Worm (Caenorhabditis elegans): ENCODE data around the gene C02E7.7.
"Not testable (repeated sequence)": the region's sequence is repeated elsewhere in the genome, so short reads cannot be mapped to it uniquely, and the experiment has no call there.

The C02E7.7 gene

DNA sequence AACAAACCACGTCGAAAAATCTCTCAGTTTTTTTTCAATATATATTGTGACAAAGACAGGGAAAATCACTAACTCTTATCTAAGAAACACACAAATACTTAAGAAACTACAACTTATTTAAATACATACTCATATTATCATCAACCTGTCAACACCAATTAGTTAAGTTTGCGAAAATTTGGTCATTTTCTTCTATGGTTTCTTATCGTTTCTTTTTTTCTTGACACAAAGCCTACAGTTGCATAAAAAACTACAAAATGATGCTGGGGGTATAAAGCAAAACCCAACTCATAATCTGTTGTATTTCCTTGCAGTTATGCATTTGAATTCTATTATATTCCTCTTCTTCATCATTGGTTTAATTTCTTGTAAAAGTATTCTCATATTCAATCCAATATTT, 17.3 kb downstream of the C02E7.7 start, which contains the start of gene ugt-67:
Gene ugt-67 (plus strand): TSS at position 301 of the 400 bp plus-strand sequence.
- TF ChIP-seq cog-1 (tag; optimal IDR thresholded peaks at IDR 0.05) (no peak), ztf-23 (GFP tag; IDR thresholded peaks at IDR 0.05) (no peak), med-1 (GFP tag; optimal IDR thresholded peaks at IDR 0.05; ENCODE audit: insufficient read depth) (no peak), ref-1 (GFP tag; conservative IDR thresholded peaks at IDR 0.05) (no peak), T22C8.4 (GFP tag; IDR thresholded peaks at IDR 0.05) (no peak), ztf-29 (GFP tag; IDR thresholded peaks at IDR 0.05) (no peak), flt-1 (GFP tag; IDR thresholded peaks at IDR 0.05) (no peak), klf-2 (GFP tag; conservative IDR thresholded peaks at IDR 0.05) (no peak), tab-1 (GFP tag; IDR thresholded peaks at IDR 0.05) (no peak)

DNA sequence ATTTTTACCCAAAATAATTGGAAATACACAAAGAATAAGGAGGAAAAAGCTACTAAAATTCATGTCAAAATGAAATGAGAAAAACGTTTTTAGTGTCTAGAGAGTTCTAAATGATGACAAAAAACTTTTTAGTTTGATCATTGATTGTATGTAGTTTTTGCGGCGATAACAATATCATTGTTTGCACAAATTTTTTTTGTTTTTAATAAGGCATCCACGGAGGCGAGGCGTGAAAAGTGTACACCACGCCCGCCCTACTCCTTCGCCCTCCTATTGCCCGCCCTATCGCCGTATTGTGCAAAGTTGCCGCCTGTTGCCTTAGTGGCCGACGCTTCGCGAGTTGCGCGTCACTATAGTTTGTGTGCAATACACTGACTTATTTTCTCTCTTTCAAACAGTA, 18.4 kb downstream of the C02E7.7 start, which contains the start of gene ugt-10:
Gene ugt-10 (minus strand): TSS at position 101 of the 400 bp plus-strand sequence.
- TF ChIP-seq ztf-29 (GFP tag; IDR thresholded peaks at IDR 0.05); tab-1 (GFP tag; IDR thresholded peaks at IDR 0.05); med-1 (GFP tag; optimal IDR thresholded peaks at IDR 0.05; ENCODE audit: insufficient read depth): not testable (repeated sequence)

DNA sequence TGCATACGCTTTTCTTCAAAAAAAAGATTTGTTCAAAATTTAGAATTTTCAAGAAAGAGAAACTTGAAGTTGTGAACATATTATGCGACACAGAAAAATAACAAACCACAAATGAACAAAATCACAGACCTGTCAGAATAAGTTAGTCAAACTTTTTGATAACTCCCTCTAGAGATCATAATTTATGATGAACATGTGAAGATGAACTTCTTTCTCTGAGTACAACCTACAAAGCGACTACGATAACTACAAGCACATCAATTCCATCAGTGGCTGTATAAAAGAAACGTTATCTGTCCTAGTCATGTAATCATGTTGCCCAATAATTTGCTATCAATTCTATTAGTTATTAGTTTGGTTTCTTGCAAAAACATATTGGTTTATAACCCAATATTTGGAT, 22.6 kb downstream of the C02E7.7 start, which contains the start of gene ugt-9:
Gene ugt-9 (plus strand): TSS at position 305 of the 400 bp plus-strand sequence.
- no peak for TF ChIP-seq ref-1 (GFP tag; conservative IDR thresholded peaks at IDR 0.05)
- no peak for TF ChIP-seq med-1 (GFP tag; optimal IDR thresholded peaks at IDR 0.05; ENCODE audit: insufficient read depth)
- no peak for TF ChIP-seq cog-1 (tag; optimal IDR thresholded peaks at IDR 0.05)
- no peak for TF ChIP-seq klf-2 (GFP tag; conservative IDR thresholded peaks at IDR 0.05)
- TF ChIP-seq ztf-23 (GFP tag; IDR thresholded peaks at IDR 0.05): no peak
- TF ChIP-seq tab-1 (GFP tag; IDR thresholded peaks at IDR 0.05): no peak
- no peak for TF ChIP-seq ztf-29 (GFP tag; IDR thresholded peaks at IDR 0.05)
- TF ChIP-seq T22C8.4 (GFP tag; IDR thresholded peaks at IDR 0.05): no peak
- TF ChIP-seq flt-1 (GFP tag; IDR thresholded peaks at IDR 0.05): no peak

DNA sequence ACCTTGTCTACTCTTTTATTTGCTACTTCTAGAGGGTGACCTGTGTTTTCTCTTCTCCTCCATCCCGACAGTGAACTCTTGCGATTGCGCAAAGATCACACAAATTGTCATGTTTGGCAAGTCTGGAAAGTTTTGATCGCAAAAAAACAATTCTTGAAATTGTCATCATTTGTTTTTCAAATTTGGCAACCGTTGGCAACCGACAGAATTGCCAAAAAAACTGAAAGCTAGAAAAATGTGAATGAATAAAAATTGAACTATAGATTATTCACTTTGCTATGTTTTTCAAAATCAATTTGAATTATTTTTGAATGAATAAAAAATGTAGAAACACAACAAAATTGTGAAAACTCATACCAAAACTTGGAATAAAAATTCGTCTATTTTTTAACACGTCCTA, 23.4 kb downstream of the C02E7.7 start, which contains the start of gene ugt-11:
Gene ugt-11 (minus strand): TSS at position 101 of the 400 bp plus-strand sequence.
- no peak for TF ChIP-seq klf-2 (GFP tag; conservative IDR thresholded peaks at IDR 0.05)
- TF ChIP-seq ztf-23 (GFP tag; IDR thresholded peaks at IDR 0.05): no peak
- no peak for TF ChIP-seq flt-1 (GFP tag; IDR thresholded peaks at IDR 0.05)
- no peak for TF ChIP-seq tab-1 (GFP tag; IDR thresholded peaks at IDR 0.05)
- no peak for TF ChIP-seq T22C8.4 (GFP tag; IDR thresholded peaks at IDR 0.05)
- TF ChIP-seq ref-1 (GFP tag; conservative IDR thresholded peaks at IDR 0.05): no peak
- TF ChIP-seq ztf-29 (GFP tag; IDR thresholded peaks at IDR 0.05): no peak
- TF ChIP-seq cog-1 (tag; optimal IDR thresholded peaks at IDR 0.05): no peak
- no peak for TF ChIP-seq med-1 (GFP tag; optimal IDR thresholded peaks at IDR 0.05; ENCODE audit: insufficient read depth)

DNA sequence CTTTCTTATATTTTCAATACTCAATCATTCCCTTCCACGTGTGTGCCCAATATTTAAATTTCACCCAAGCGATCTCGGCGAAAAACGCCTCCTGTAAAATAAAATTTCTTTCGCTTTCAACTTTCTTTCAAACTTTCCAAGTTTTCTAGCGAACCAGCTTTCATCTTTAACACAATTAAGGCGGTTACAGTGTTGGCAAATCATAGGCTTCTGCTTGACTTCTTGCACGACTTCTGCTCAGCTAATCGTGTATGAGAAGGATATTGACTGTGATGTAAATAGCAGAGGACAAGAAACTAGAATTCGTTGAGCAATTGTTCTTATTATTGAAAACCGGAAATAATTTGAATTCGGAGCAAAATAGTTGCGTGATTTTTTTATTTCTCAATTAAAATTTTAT, 27.1 kb downstream of the C02E7.7 start:
- TF ChIP-seq klf-2 (GFP tag; conservative IDR thresholded peaks at IDR 0.05) (no peak), ztf-29 (GFP tag; IDR thresholded peaks at IDR 0.05) (no peak), med-1 (GFP tag; optimal IDR thresholded peaks at IDR 0.05; ENCODE audit: insufficient read depth) (no peak), flt-1 (GFP tag; IDR thresholded peaks at IDR 0.05) (no peak), cog-1 (tag; optimal IDR thresholded peaks at IDR 0.05) (no peak), ref-1 (GFP tag; conservative IDR thresholded peaks at IDR 0.05) (no peak), T22C8.4 (GFP tag; IDR thresholded peaks at IDR 0.05) (no peak), tab-1 (GFP tag; IDR thresholded peaks at IDR 0.05) (no peak), ztf-23 (GFP tag; IDR thresholded peaks at IDR 0.05) (no peak)

DNA sequence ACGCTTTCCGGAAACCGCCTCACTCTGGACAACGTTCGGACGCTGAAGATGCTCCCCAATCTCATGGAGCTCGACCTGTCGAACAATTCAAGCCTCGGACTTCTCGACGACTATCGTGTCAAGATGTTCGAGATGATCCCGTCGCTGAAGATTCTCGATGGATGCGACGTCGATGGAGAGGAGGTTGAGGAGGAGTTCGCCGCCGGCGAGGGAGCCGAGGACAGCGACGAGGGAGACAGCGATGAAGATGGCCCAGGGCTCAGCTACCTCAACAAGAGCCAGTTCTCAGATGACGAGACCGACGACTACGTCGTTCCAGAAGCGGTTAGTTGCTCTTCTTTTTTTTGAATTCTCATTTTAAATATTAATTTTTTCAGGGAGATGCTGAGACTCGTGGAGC, 27.6 kb downstream of the C02E7.7 start:
- 0 out of 2 replicates have a peak, but pooled peaks have one; percentile 39 for TF ChIP-seq tab-1 (GFP tag; IDR thresholded peaks at IDR 0.05)
- TF ChIP-seq klf-2 (GFP tag; conservative IDR thresholded peaks at IDR 0.05): no peak
- TF ChIP-seq ref-1 (GFP tag; conservative IDR thresholded peaks at IDR 0.05): no peak
- TF ChIP-seq med-1 (GFP tag; optimal IDR thresholded peaks at IDR 0.05; ENCODE audit: insufficient read depth): no peak

DNA sequence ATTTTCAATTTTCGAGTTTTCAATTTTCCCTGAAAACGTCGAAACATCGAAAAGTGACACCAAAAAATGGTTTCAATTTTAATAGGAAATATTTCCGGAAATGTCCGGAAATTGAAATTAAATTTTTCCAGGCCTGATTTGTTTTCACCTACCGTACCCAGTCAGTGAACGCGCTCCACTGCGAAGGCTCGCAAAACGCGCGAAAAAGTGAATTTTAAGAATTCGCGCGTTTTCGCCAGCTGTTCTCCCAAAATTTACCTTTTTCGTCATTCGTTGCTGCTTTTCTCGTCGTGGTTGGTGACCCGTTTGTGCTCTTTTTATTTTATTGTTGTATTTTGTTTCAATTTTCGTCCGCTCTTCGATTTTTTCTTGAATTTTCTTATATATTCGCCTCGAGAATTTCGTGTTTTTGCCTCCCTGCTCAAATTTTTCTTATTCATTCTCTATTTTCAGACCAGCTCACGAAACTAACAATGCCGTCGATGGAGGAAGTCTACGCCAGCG, 28.3 kb downstream of the C02E7.7 start, which contains the start of gene T19H12.2:
Gene T19H12.2 (plus strand): TSS at position 454 of the 504 bp plus-strand sequence.
- TF ChIP-seq ztf-23 (GFP tag; IDR thresholded peaks at IDR 0.05) (no peak), klf-2 (GFP tag; conservative IDR thresholded peaks at IDR 0.05) (no peak), ztf-29 (GFP tag; IDR thresholded peaks at IDR 0.05) (no peak), flt-1 (GFP tag; IDR thresholded peaks at IDR 0.05) (no peak), T22C8.4 (GFP tag; IDR thresholded peaks at IDR 0.05) (no peak), med-1 (GFP tag; optimal IDR thresholded peaks at IDR 0.05; ENCODE audit: insufficient read depth) (no peak), ref-1 (GFP tag; conservative IDR thresholded peaks at IDR 0.05) (no peak)

DNA sequence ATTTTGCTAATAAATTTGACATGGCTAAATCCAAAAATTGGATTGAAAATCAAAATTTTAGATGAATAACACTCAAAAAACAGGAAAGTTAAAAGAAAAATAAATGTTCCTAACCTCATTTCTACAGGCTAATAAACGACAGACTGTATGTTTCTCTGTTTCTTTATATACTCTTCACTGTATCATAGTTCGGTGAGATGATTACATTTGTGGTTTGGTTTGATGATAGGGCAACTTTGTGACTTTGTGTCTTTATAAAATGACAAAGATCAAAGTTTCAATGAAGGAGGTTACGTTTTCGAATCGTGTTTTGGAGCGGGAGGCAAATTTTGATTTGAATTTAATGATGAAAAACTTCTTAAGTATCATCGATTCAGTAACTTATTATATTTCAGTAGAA, 28.9 kb downstream of the C02E7.7 start, which contains the start of gene ugt-12:
Gene ugt-12 (minus strand): TSS at position 153 of the 400 bp plus-strand sequence.
- TF ChIP-seq med-1 (GFP tag; optimal IDR thresholded peaks at IDR 0.05; ENCODE audit: insufficient read depth) (no peak), flt-1 (GFP tag; IDR thresholded peaks at IDR 0.05) (no peak), ztf-29 (GFP tag; IDR thresholded peaks at IDR 0.05) (no peak), T22C8.4 (GFP tag; IDR thresholded peaks at IDR 0.05) (no peak), cog-1 (tag; optimal IDR thresholded peaks at IDR 0.05) (no peak), ref-1 (GFP tag; conservative IDR thresholded peaks at IDR 0.05) (no peak), tab-1 (GFP tag; IDR thresholded peaks at IDR 0.05) (no peak), ztf-23 (GFP tag; IDR thresholded peaks at IDR 0.05) (no peak), klf-2 (GFP tag; conservative IDR thresholded peaks at IDR 0.05) (no peak)

DNA sequence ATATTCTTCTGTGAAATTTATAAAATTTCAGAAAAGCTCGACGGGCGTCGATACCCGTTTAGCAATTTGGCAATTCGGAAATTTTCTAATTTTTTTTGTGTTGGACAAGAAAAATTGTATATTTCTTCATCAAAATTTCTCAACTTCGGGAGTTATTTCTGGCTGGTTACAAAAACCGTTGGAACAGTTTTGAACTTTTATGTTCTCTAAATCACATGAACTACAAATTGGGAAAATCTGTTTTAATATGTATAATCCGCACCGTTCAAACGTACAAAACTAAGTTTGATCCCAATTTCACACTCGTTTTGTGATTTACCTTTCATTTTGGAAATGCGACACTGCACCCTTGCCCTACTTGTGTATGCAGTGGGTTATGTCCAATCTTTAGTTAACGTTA, 33.0 kb downstream of the C02E7.7 start, which contains the start of gene T19H12.3:
Gene T19H12.3 (plus strand): TSS at position 301 of the 400 bp plus-strand sequence.
- no peak for TF ChIP-seq med-1 (GFP tag; optimal IDR thresholded peaks at IDR 0.05; ENCODE audit: insufficient read depth)
- no peak for TF ChIP-seq ztf-23 (GFP tag; IDR thresholded peaks at IDR 0.05)
- TF ChIP-seq klf-2 (GFP tag; conservative IDR thresholded peaks at IDR 0.05): no peak
- no peak for TF ChIP-seq tab-1 (GFP tag; IDR thresholded peaks at IDR 0.05)
- no peak for TF ChIP-seq ztf-29 (GFP tag; IDR thresholded peaks at IDR 0.05)
- TF ChIP-seq ref-1 (GFP tag; conservative IDR thresholded peaks at IDR 0.05): no peak

DNA sequence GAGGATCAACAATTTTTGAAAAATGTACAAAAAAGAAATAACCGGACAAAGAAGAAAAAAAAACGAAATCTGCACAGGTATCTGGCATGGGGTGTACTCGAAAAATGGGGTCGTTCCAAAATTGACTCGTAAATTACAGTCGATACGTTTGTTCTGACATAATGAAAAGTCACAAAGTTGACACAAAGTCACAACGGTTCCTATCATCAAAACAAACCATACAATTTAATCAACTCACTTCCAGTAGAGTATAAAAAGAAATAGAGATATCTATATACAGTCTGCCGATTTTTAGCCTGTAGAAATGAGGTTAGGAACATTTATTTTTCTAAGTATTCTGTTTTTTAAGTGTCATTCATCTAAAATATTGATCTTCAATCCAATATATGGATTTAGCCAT, 33.9 kb downstream of the C02E7.7 start, which contains the start of gene T19H12.12:
Gene T19H12.12 (plus strand): TSS at position 301 of the 400 bp plus-strand sequence.
- TF ChIP-seq flt-1 (GFP tag; IDR thresholded peaks at IDR 0.05): no peak
- TF ChIP-seq klf-2 (GFP tag; conservative IDR thresholded peaks at IDR 0.05): no peak
- no peak for TF ChIP-seq tab-1 (GFP tag; IDR thresholded peaks at IDR 0.05)
- no peak for TF ChIP-seq ztf-23 (GFP tag; IDR thresholded peaks at IDR 0.05)
- TF ChIP-seq ref-1 (GFP tag; conservative IDR thresholded peaks at IDR 0.05): no peak
- TF ChIP-seq T22C8.4 (GFP tag; IDR thresholded peaks at IDR 0.05): no peak
- no peak for TF ChIP-seq med-1 (GFP tag; optimal IDR thresholded peaks at IDR 0.05; ENCODE audit: insufficient read depth)
- no peak for TF ChIP-seq cog-1 (tag; optimal IDR thresholded peaks at IDR 0.05)
- no peak for TF ChIP-seq ztf-29 (GFP tag; IDR thresholded peaks at IDR 0.05)

All from whole organism, midembryonic.